Fruit fly (Drosophila melanogaster) whole organism, wandering third instar larva: ENCODE measurements around the gene meigo.
A peak's percentile ranks its signal among the peaks of the same experiment; 100 is the strongest.

ENCODE experiments used
- Abd-B ChIP-seq: fragments of >200 bp; optimal IDR thresholded peaks from 2 replicates; lab custom pipeline; 2017; ENCODE audit warnings: missing biosample characterization, missing genetic modification characterization
- CG9705 ChIP-seq: fragments of 200-800 bp; sonication (Bioruptor generic); optimal IDR thresholded peaks from 2 replicates; lab custom pipeline; 2018; ENCODE audit warnings: missing biosample characterization, mild to moderate bottlenecking, missing genetic modification characterization
- CrebA ChIP-seq: fragments of 200-800 bp; sonication (Bioruptor generic); optimal IDR thresholded peaks from 2 replicates; lab custom pipeline; 2016; ENCODE audit warnings: missing biosample characterization, mild to moderate bottlenecking, missing genetic modification characterization, borderline replicate concordance
- Dif ChIP-seq: fragments of 200-275, 200-300 bp; sonication (Bioruptor generic); optimal IDR thresholded peaks from 2 replicates; lab custom pipeline; 2018; ENCODE audit warnings: missing biosample characterization, missing genetic modification characterization; ENCODE audit not compliant: partially characterized antibody
- HLH106 ChIP-seq: fragments of 200-800 bp; optimal IDR thresholded peaks from 3 replicates; lab custom pipeline; 2019; ENCODE audit warnings: missing biosample characterization, mild to moderate bottlenecking, missing genetic modification characterization, moderate library complexity
- Hnf4 ChIP-seq: fragments of 200-800 bp; sonication (Bioruptor generic); optimal IDR thresholded peaks from 2 replicates; lab custom pipeline; 2016; ENCODE audit warnings: missing biosample characterization, mild to moderate bottlenecking, missing genetic modification characterization
- Hr78 ChIP-seq: fragments of >200 bp; optimal IDR thresholded peaks from 2 replicates; lab custom pipeline; 2017; ENCODE audit warnings: missing biosample characterization, missing genetic modification characterization
- Hr83 ChIP-seq: fragments of 200-300 bp; sonication (Bioruptor generic); optimal IDR thresholded peaks from 2 replicates; lab custom pipeline; 2016; ENCODE audit warnings: missing biosample characterization, mild to moderate bottlenecking, missing genetic modification characterization, moderate library complexity; ENCODE audit not compliant: poor library complexity, severe bottlenecking
- Jra ChIP-seq: sonication (Bioruptor generic); optimal IDR thresholded peaks from 2 replicates; lab custom pipeline; 2016; ENCODE audit warnings: missing biosample characterization, missing genetic modification characterization
- Myc ChIP-seq: fragments of >200 bp; optimal IDR thresholded peaks from 2 replicates; lab custom pipeline; 2017
- N ChIP-seq: fragments of >200 bp; optimal IDR thresholded peaks from 2 replicates; lab custom pipeline; 2018; ENCODE audit warnings: missing biosample characterization, missing external identifiers, missing genetic modification characterization
- OdsH ChIP-seq: fragments of 200-800 bp; sonication (Bioruptor generic); optimal IDR thresholded peaks from 2 replicates; lab custom pipeline; 2016; ENCODE audit warnings: missing biosample characterization, mild to moderate bottlenecking, missing genetic modification characterization
- Rel ChIP-seq, 2 experiments: fragments of 200-800 bp; sonication (Bioruptor generic) in 1 of 2; optimal IDR thresholded peaks; 2 replicates in 1 of 2; 3 replicates in 1 of 2; lab custom pipeline; 2016 to 2019; ENCODE audit warnings: mild to moderate bottlenecking in 2 of 2, missing biosample characterization in 2 of 2, missing genetic modification characterization in 2 of 2, moderate library complexity in 1 of 2
- Sp1 ChIP-seq: fragments of 200-800 bp; sonication (Bioruptor generic); optimal IDR thresholded peaks from 3 replicates; lab custom pipeline; 2019; ENCODE audit warnings: missing biosample characterization, mild to moderate bottlenecking, missing genetic modification characterization, moderate library complexity
- Vsx2 ChIP-seq: fragments of 200-300, 225-300 bp; sonication (Bioruptor generic); optimal IDR thresholded peaks from 2 replicates; lab custom pipeline; 2018; ENCODE audit warnings: missing biosample characterization, missing genetic modification characterization; ENCODE audit not compliant: partially characterized antibody
- brk ChIP-seq: fragments of 200-800 bp; sonication (Bioruptor generic); optimal IDR thresholded peaks from 2 replicates; lab custom pipeline; 2016; ENCODE audit warnings: missing biosample characterization, mild to moderate bottlenecking, missing genetic modification characterization
- dl ChIP-seq, 2 experiments: fragments of 175-275, 200-275 bp in 1 of 2; fragments of 200-275 bp in 1 of 2; sonication (Bioruptor generic); optimal IDR thresholded peaks; lab custom pipeline; 2018; ENCODE audit warnings: mild to moderate bottlenecking in 2 of 2, missing biosample characterization in 2 of 2, missing genetic modification characterization in 2 of 2, moderate library complexity in 2 of 2; ENCODE audit not compliant: partially characterized antibody in 2 of 2, insufficient read depth in 1 of 2
- ey ChIP-seq: fragments of 200-800 bp; sonication (Bioruptor generic); optimal IDR thresholded peaks from 2 replicates; lab custom pipeline; 2016; ENCODE audit warnings: missing biosample characterization, missing genetic modification characterization
- foxo ChIP-seq, 2 experiments: fragments of 200-800 bp; sonication (Bioruptor generic); optimal IDR thresholded peaks; 2 replicates in 1 of 2; 3 replicates in 1 of 2; lab custom pipeline; 2016 to 2017; ENCODE audit warnings: missing biosample characterization in 2 of 2, missing genetic modification characterization in 2 of 2
- h ChIP-seq: fragments of 200-800 bp; sonication (Bioruptor generic); optimal IDR thresholded peaks from 3 replicates; lab custom pipeline; 2016; ENCODE audit warnings: missing biosample characterization, mild to moderate bottlenecking, missing genetic modification characterization
- jim ChIP-seq: fragments of 175-275, 200-325 bp; sonication (Bioruptor generic); optimal IDR thresholded peaks from 2 replicates; lab custom pipeline; 2016; ENCODE audit warnings: missing biosample characterization, mild to moderate bottlenecking, missing genetic modification characterization
- psq ChIP-seq: fragments of 200-800 bp; sonication (Bioruptor generic); optimal IDR thresholded peaks from 3 replicates; lab custom pipeline; 2017; ENCODE audit warnings: missing biosample characterization, mild to moderate bottlenecking, missing genetic modification characterization, moderate library complexity
- rgr ChIP-seq: fragments of 200-800 bp; sonication (Bioruptor generic); optimal IDR thresholded peaks from 3 replicates; lab custom pipeline; 2016; ENCODE audit warnings: missing biosample characterization, mild to moderate bottlenecking, missing genetic modification characterization
- sage ChIP-seq: fragments of 200-800 bp; sonication (Bioruptor generic); optimal IDR thresholded peaks from 2 replicates; lab custom pipeline; 2016; ENCODE audit warnings: missing biosample characterization, mild to moderate bottlenecking, missing genetic modification characterization
- sv ChIP-seq: fragments of 200-800 bp; sonication (Bioruptor generic); optimal IDR thresholded peaks from 3 replicates; lab custom pipeline; 2016; ENCODE audit warnings: missing biosample characterization, missing genetic modification characterization
- tai ChIP-seq: sonication (Bioruptor generic); optimal IDR thresholded peaks from 2 replicates; lab custom pipeline; 2016; ENCODE audit warnings: missing biosample characterization, missing genetic modification characterization
- woc ChIP-seq: sonication (Bioruptor generic); optimal IDR thresholded peaks from 2 replicates; lab custom pipeline; 2016; ENCODE audit warnings: missing biosample characterization, mild to moderate bottlenecking, missing genetic modification characterization

The meigo gene

DNA sequence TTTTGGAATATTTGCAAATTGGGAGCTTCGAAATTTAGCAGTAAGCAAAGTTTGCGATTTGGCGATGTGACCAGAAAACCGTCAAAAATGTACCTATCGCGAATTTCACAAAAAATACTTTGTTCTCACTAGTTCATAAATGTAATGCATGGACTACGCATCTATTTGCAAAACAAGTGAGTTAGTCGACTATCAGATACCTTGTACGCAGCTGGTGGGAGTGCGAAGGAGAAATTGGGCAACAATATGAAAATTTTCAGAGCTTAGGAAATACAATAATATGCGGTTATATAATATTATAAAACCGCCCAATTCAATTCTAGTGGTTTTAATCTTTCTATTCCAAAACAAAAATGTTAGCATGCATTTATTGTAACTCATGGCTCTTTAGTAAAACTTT lies 19.3 kb upstream of the meigo start, which contains the start of gene Bdbt:
TSS of gene Bdbt (minus strand) at position 73 of the 400 bp plus-strand sequence.
- TF ChIP-seq woc (peak; percentile 52), psq (peak; percentile 5), Hr83 (GFP tag; lab: Kevin White, UChicago) (peak; percentile 20), N (GFP tag; lab: Kevin White, UChicago) (peak; percentile 94), Hr78 (GFP tag; lab: Kevin White, UChicago) (peak; percentile 51), sv (peak; percentile 32), CG9705 (GFP tag; lab: Kevin White, UChicago) (no peak), OdsH (GFP tag; lab: Kevin White, UChicago) (peak; percentile 23), ey (peak; percentile 37), Vsx2 (GFP tag; lab: Kevin White, UChicago) (no peak), HLH106 (tag; lab: Kevin White, UChicago) (no peak), foxo (GFP tag; optimal IDR thresholded peaks at IDR 0.05; lab: Kevin White, UChicago) (peak in 1 of 2 experiments; percentile 43), Hnf4 (GFP tag; lab: Kevin White, UChicago) (no peak), h (GFP tag; lab: Kevin White, UChicago) (peak; percentile 46)

DNA sequence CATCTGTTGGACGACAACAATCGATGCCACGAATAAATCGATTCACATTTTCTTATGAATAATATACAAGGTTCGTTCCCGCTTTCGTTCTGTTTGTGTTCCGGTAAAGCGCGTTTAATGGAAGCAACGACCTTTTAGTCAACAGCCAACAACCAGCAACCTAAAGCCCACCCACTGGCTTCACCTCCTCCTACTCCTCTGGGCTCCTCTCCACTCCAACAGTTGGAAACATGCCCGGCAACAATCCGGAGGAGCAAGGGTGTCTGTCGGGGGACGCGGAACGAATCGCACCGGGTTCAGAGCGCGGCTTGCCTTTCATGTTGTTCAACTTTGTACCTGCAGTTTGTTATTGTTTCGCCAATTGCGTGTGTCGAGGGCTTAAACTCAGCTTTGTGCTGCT lies 13.8 kb upstream of the meigo start:
- TF ChIP-seq sage (GFP tag; lab: Kevin White, UChicago) (no peak), CG9705 (GFP tag; lab: Kevin White, UChicago) (no peak), tai (no peak), HLH106 (tag; lab: Kevin White, UChicago) (no peak), foxo (GFP tag; optimal IDR thresholded peaks at IDR 0.05; lab: Kevin White, UChicago) (no peak), Rel (GFP tag; optimal IDR thresholded peaks at IDR 0.05; lab: Kevin White, UChicago) (no peak), Rel (tag; optimal IDR thresholded peaks at IDR 0.05; lab: Kevin White, UChicago) (peak; percentile 14), CrebA (GFP tag; lab: Kevin White, UChicago) (no peak), Myc (no peak), Dif (GFP tag; lab: Kevin White, UChicago) (peak; percentile 16), rgr (GFP tag; lab: Kevin White, UChicago) (no peak)

DNA sequence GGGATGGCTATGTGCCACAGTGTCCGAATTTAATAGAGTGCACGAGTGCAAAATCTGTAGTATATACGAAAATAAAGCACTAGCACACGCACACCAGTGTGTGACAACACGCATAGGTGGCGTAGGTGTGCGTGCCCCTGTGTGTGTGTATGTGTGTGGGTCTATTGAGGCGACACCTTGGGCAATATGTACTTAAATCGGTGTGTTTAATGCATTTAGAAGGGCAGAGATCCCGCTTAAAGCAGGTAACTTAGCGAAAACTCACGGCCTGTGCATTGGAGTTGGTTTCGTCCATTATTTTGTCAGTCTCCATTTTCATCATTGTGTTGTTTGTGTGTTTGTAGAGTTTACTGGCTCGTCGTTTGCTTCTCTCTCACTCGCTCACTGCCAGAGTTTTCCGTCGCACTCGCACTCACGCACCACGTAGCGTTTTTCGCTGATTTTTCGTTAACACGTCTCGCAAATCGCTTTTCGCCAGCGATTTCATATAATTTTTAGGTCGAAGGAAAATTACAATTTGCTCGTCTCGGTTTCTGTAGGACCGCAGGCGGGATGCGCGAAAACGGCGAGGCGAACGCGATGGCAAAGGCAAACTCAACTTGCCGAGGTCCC lies 11.3 kb upstream of the meigo start:
- TF ChIP-seq CrebA (GFP tag; lab: Kevin White, UChicago) = no peak
- TF ChIP-seq N (GFP tag; lab: Kevin White, UChicago) = peak; percentile 84
- no peak for TF ChIP-seq Vsx2 (GFP tag; lab: Kevin White, UChicago)
- no peak for TF ChIP-seq Hnf4 (GFP tag; lab: Kevin White, UChicago)

DNA sequence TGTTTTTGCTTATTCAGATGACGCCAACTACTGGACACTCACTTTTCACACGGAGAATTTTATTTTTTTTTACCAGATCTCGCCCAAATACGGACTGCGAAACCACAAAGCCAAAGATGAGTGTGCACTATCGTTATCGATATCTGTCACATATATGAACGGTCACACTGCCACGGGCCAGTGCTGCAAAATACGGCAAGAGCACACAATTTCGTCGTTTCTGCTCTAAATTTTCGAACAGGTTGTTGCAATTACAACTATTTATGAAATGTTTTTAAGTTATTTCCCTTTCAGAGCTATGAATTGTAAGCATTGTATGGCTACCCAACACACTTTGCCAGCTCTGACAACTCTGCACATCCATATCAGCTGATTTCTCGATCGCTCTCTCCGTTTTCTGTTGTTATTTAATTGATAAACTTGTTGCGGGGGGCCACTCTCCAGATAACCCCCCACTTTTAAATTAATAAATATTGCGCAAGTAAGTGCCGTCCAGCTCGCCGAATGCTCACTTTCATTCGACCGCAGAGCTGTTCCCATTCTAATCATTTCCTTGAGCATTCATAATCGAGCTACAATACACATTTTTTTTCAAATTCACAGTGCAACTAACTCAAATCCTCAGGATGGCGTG lies 10.6 kb upstream of the meigo start, which contains the start of the genes slmb and CG5793:
TSS of gene slmb (minus strand) at position 134 of the 634 bp plus-strand sequence.
TSS of gene CG5793 (plus strand) at position 222 of the 634 bp plus-strand sequence.
- no peak for TF ChIP-seq brk (GFP tag; lab: Kevin White, UChicago)
- no peak for TF ChIP-seq woc
- no peak for TF ChIP-seq Hnf4 (GFP tag; lab: Kevin White, UChicago)
- TF ChIP-seq dl (GFP tag; optimal IDR thresholded peaks at IDR 0.05; lab: Kevin White, UChicago; ENCODE audit: insufficient read depth in 1 of 2, partially characterized antibody in 2 of 2) = no peak
- TF ChIP-seq jim (GFP tag; lab: Kevin White, UChicago) = no peak
- TF ChIP-seq rgr (GFP tag; lab: Kevin White, UChicago) = peak; percentile 74
- TF ChIP-seq psq = peak; percentile 58
- TF ChIP-seq foxo (GFP tag; optimal IDR thresholded peaks at IDR 0.05; lab: Kevin White, UChicago) = peak in 1 of 2 experiments; percentile 82
- peak; percentile 25 for TF ChIP-seq CG9705 (GFP tag; lab: Kevin White, UChicago)
- peak; percentile 80 for TF ChIP-seq Hr83 (GFP tag; lab: Kevin White, UChicago)
- TF ChIP-seq HLH106 (tag; lab: Kevin White, UChicago) = peak; percentile 58
- peak; percentile 49 for TF ChIP-seq OdsH (GFP tag; lab: Kevin White, UChicago)
- TF ChIP-seq ey = peak; percentile 64
- no peak for TF ChIP-seq Abd-B (GFP tag; lab: Kevin White, UChicago)
- no peak for TF ChIP-seq Vsx2 (GFP tag; lab: Kevin White, UChicago)
- TF ChIP-seq sv = peak; percentile 47
- TF ChIP-seq Myc = peak; percentile 50
- TF ChIP-seq Sp1 (GFP tag; lab: Kevin White, UChicago) = peak; percentile 63
- TF ChIP-seq Jra (GFP tag; lab: Kevin White, UChicago) = peak; percentile 81
